Worm (Caenorhabditis elegans) whole organism, L3 larva: ENCODE results near the gene T11F8.4.

ENCODE experiments used
- nhr-11 ChIP-seq: fragments of 150-350 bp; optimal IDR thresholded peaks from 2 replicates; lab custom pipeline; 2014; ENCODE audit warnings: missing biosample characterization, missing genetic modification characterization
- nhr-23 ChIP-seq: fragments of 150-350 bp; optimal IDR thresholded peaks from 2 replicates; lab custom pipeline; 2014; ENCODE audit warnings: missing biosample characterization, missing genetic modification reagents, missing genetic modification characterization
- pha-4 ChIP-seq: fragments of 150-350 bp; optimal IDR thresholded peaks from 2 replicates; lab custom pipeline; 2014; ENCODE audit warnings: missing biosample characterization, missing genetic modification reagents, missing genetic modification characterization
- snpc-4 ChIP-seq: fragments of 150-350 bp; optimal IDR thresholded peaks from 2 replicates; lab custom pipeline; 2014; ENCODE audit warnings: missing biosample characterization, missing genetic modification characterization

DNA sequence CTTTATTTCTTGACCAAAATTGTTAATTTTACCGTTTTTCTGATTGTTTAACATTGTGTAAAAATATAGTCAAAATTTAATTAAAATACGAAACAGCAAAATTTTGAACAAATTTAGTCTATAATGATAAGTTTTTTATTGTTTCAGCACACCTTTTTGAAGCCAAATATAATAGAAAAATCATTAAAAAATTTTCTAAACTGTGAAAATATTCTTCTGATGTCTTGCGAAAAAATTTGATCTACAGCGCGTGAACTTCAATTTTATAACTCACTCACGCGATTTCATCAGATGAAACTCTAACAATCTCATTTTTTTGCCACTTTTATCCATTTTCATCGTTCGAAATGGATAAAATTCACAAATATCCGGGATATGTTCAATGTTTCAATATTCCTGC is 2.9 kb upstream of the T11F8.4 start, which contains the start of gene T11F8.1:
- TF ChIP-seq nhr-11 (tag; lab: Kevin White, UChicago) (no peak), nhr-23 (tag; lab: Kevin White, UChicago) (no peak), pha-4 (tag; lab: Kevin White, UChicago) (no peak), snpc-4 (tag; lab: Kevin White, UChicago) (no peak)
